Worm (Caenorhabditis elegans) whole organism, mixed stage, embryonic: ENCODE results near the gene dhhc-5.

Source experiments
- M03D4.4 ChIP-seq: sonication (generic microtip); optimal IDR thresholded peaks from 2 replicates; lab custom pipeline; 2017; ENCODE audit warnings: mild to moderate bottlenecking, missing genetic modification characterization, missing compliant biosample characterization
- bed-3 ChIP-seq: fragments of 200-800 bp; sonication (Bioruptor generic); optimal IDR thresholded peaks from 3 replicates; lab custom pipeline; 2018; ENCODE audit warnings: mild to moderate bottlenecking, missing genetic modification characterization, moderate library complexity, missing compliant biosample characterization
- ceh-39 ChIP-seq: fragments of 150-350 bp; optimal IDR thresholded peaks from 2 replicates; lab custom pipeline; 2014; ENCODE audit warnings: missing biosample characterization, missing genetic modification characterization
- ceh-43 ChIP-seq: fragments of 200-800 bp; sonication (Bioruptor generic); optimal IDR thresholded peaks from 2 replicates; lab custom pipeline; 2018; ENCODE audit warnings: mild to moderate bottlenecking, missing genetic modification characterization, moderate library complexity, missing compliant biosample characterization
- ces-1 ChIP-seq: fragments of 150-350 bp; optimal IDR thresholded peaks from 2 replicates; lab custom pipeline; 2014; ENCODE audit warnings: missing biosample characterization, missing genetic modification reagents, missing genetic modification characterization
- elt-1 ChIP-seq: sonication (generic microtip); optimal IDR thresholded peaks from 2 replicates; lab custom pipeline; 2017; ENCODE audit warnings: missing genetic modification characterization, mild to moderate bottlenecking, missing compliant biosample characterization, antibody characterized with exemption, moderate library complexity, borderline replicate concordance; ENCODE audit not compliant: insufficient read depth
- elt-3 ChIP-seq: fragments of 150-350 bp; optimal IDR thresholded peaks from 2 replicates; lab custom pipeline; 2014; ENCODE audit warnings: missing biosample characterization, missing genetic modification characterization
- flh-1 ChIP-seq: fragments of 200-800 bp; sonication (Bioruptor generic); optimal IDR thresholded peaks from 2 replicates; lab custom pipeline; 2018; ENCODE audit warnings: mild to moderate bottlenecking, missing genetic modification characterization, moderate library complexity, missing compliant biosample characterization
- ham-2 ChIP-seq: fragments of 200-800 bp; sonication (Bioruptor generic); optimal IDR thresholded peaks from 2 replicates; lab custom pipeline; 2018; ENCODE audit warnings: mild to moderate bottlenecking, missing genetic modification characterization, missing compliant biosample characterization
- hlh-1 ChIP-seq: fragments of 150-350 bp; optimal IDR thresholded peaks from 2 replicates; lab custom pipeline; 2014; ENCODE audit warnings: missing biosample characterization, missing genetic modification reagents, missing genetic modification characterization
- lin-13 ChIP-seq: fragments of 150-350 bp; optimal IDR thresholded peaks from 2 replicates; lab custom pipeline; 2014; ENCODE audit warnings: missing biosample characterization, missing genetic modification characterization
- lin-32 ChIP-seq: fragments of 200-800 bp; sonication (Bioruptor generic); optimal IDR thresholded peaks from 2 replicates; lab custom pipeline; 2018; ENCODE audit warnings: mild to moderate bottlenecking, missing genetic modification characterization, missing compliant biosample characterization
- lsy-2 ChIP-seq: fragments of 150-350 bp; optimal IDR thresholded peaks from 2 replicates; lab custom pipeline; 2014; ENCODE audit warnings: missing biosample characterization, missing genetic modification characterization
- mab-5 ChIP-seq: fragments of 150-350 bp; optimal IDR thresholded peaks from 2 replicates; lab custom pipeline; 2014; ENCODE audit warnings: missing biosample characterization, missing genetic modification characterization
- mep-1 ChIP-seq: fragments of 150-350 bp; optimal IDR thresholded peaks from 2 replicates; lab custom pipeline; 2017; ENCODE audit warnings: missing biosample characterization, missing genetic modification reagents, missing genetic modification characterization, inconsistent platforms
- mls-2 ChIP-seq: sonication (generic microtip); optimal IDR thresholded peaks from 2 replicates; lab custom pipeline; 2016; ENCODE audit warnings: mild to moderate bottlenecking, missing genetic modification characterization, moderate library complexity, missing compliant biosample characterization
- nhr-12 ChIP-seq: fragments of 150-350 bp; optimal IDR thresholded peaks from 2 replicates; lab custom pipeline; 2014; ENCODE audit warnings: missing biosample characterization, missing genetic modification characterization
- nhr-2 ChIP-seq: fragments of 150-350 bp; optimal IDR thresholded peaks from 2 replicates; lab custom pipeline; 2014; ENCODE audit warnings: missing biosample characterization, missing genetic modification characterization
- nhr-237 ChIP-seq: fragments of 150-350 bp; optimal IDR thresholded peaks from 2 replicates; lab custom pipeline; 2014; ENCODE audit warnings: missing biosample characterization, missing genetic modification characterization
- nhr-28 ChIP-seq: fragments of 150-350 bp; optimal IDR thresholded peaks from 2 replicates; lab custom pipeline; 2014; ENCODE audit warnings: missing biosample characterization, missing genetic modification characterization
- nhr-76 ChIP-seq: sonication (generic microtip); optimal IDR thresholded peaks from 2 replicates; lab custom pipeline; 2017; ENCODE audit warnings: missing biosample characterization, missing genetic modification characterization
- pha-4 ChIP-seq: fragments of 150-350 bp; optimal IDR thresholded peaks from 2 replicates; lab custom pipeline; 2018; ENCODE audit warnings: missing biosample characterization, missing genetic modification reagents, missing genetic modification characterization
- snpc-4 ChIP-seq: fragments of 150-350 bp; optimal IDR thresholded peaks from 2 replicates; lab custom pipeline; 2014; ENCODE audit warnings: missing biosample characterization, missing genetic modification characterization
- sptf-1 ChIP-seq: sonication (generic microtip); optimal IDR thresholded peaks from 2 replicates; lab custom pipeline; 2017; ENCODE audit warnings: mild to moderate bottlenecking, missing genetic modification characterization, moderate library complexity, missing compliant biosample characterization
- tbx-8 ChIP-seq: fragments of 200-800 bp; sonication (Bioruptor generic); optimal IDR thresholded peaks from 2 replicates; lab custom pipeline; 2018; ENCODE audit warnings: mild to moderate bottlenecking, missing genetic modification characterization, moderate library complexity, missing compliant biosample characterization
- unc-120 ChIP-seq: sonication (generic microtip); optimal IDR thresholded peaks from 2 replicates; lab custom pipeline; 2017; ENCODE audit warnings: missing genetic modification characterization, missing compliant biosample characterization; ENCODE audit not compliant: poor library complexity, severe bottlenecking
- unc-39 ChIP-seq: fragments of 150-350 bp; optimal IDR thresholded peaks from 2 replicates; lab custom pipeline; 2014; ENCODE audit warnings: missing biosample characterization, missing genetic modification characterization
- unc-62 ChIP-seq: fragments of 150-350 bp; optimal IDR thresholded peaks from 2 replicates; lab custom pipeline; 2014; ENCODE audit warnings: missing biosample characterization, missing genetic modification reagents, missing genetic modification characterization
- ztf-11 ChIP-seq: fragments of 150-350 bp; optimal IDR thresholded peaks from 2 replicates; lab custom pipeline; 2014; ENCODE audit warnings: missing biosample characterization, missing genetic modification characterization

Gene dhhc-5

ce11 chrIII:6873724-6874123 lies 24.9 kb upstream of the dhhc-5 start:
- no peak for TF ChIP-seq ham-2 (GFP tag; lab: Kevin White, UChicago)
- TF ChIP-seq mab-5, result no peak
- no peak for TF ChIP-seq nhr-76
- no peak for TF ChIP-seq ceh-39 (tag; lab: Kevin White, UChicago)
- TF ChIP-seq unc-39 (tag; lab: Kevin White, UChicago), result no peak
- no peak for TF ChIP-seq lin-13 (tag; lab: Kevin White, UChicago)
- TF ChIP-seq ceh-43 (GFP tag; lab: Kevin White, UChicago), result no peak
- TF ChIP-seq unc-120, result no peak
- TF ChIP-seq lsy-2, result no peak
- no peak for TF ChIP-seq unc-62
- TF ChIP-seq nhr-2, result no peak
- TF ChIP-seq, all 35 proteins: peak for 0

ce11 chrIII:6872534-6873150 lies 23.8 kb upstream of the dhhc-5 start, which contains the start of gene K04C2.3:
TSS of gene K04C2.3 (plus strand) at chrIII:6873089.
- TF ChIP-seq snpc-4 (tag; lab: Kevin White, UChicago) (no peak), ces-1 (no peak), nhr-237 (tag; lab: Kevin White, UChicago) (no peak), mls-2 (no peak), unc-120 (no peak), lin-32 (GFP tag; lab: Kevin White, UChicago) (no peak), lsy-2 (no peak), lin-13 (tag; lab: Kevin White, UChicago) (no peak), flh-1 (GFP tag; lab: Kevin White, UChicago) (no peak), nhr-28 (tag; lab: Kevin White, UChicago) (no peak), nhr-12 (tag; lab: Kevin White, UChicago) (no peak), hlh-1 (tag; lab: Kevin White, UChicago) (no peak)

- peak; percentile 46 for TF ChIP-seq nhr-2
- no peak for TF ChIP-seq ces-1
- peak; percentile 52 for TF ChIP-seq hlh-1 (tag; lab: Kevin White, UChicago)
Measured at ce11 chrIII:6871668-6872067, 22.8 kb upstream of the dhhc-5 start.

ce11 chrIII:6871067-6871466 lies 22.2 kb upstream of the dhhc-5 start:
- no peak for TF ChIP-seq tbx-8 (GFP tag; lab: Kevin White, UChicago)
- no peak for TF ChIP-seq snpc-4 (tag; lab: Kevin White, UChicago)
- TF ChIP-seq nhr-76, result no peak

- TF ChIP-seq elt-1 (no peak), hlh-1 (tag; lab: Kevin White, UChicago) (no peak), snpc-4 (tag; lab: Kevin White, UChicago) (no peak), elt-3 (tag; lab: Kevin White, UChicago) (no peak), nhr-237 (tag; lab: Kevin White, UChicago) (no peak), pha-4 (tag; lab: Kevin White, UChicago) (no peak), sptf-1 (tag; lab: Kevin White, UChicago) (no peak), bed-3 (GFP tag; lab: Kevin White, UChicago) (no peak), ztf-11 (tag; lab: Kevin White, UChicago) (no peak), mab-5 (no peak), unc-120 (no peak), lin-32 (GFP tag; lab: Kevin White, UChicago) (no peak), ces-1 (no peak), nhr-2 (no peak), ham-2 (GFP tag; lab: Kevin White, UChicago) (no peak), tbx-8 (GFP tag; lab: Kevin White, UChicago) (no peak), M03D4.4 (tag; lab: Kevin White, UChicago) (no peak), nhr-76 (no peak), nhr-12 (tag; lab: Kevin White, UChicago) (no peak)
Measured at ce11 chrIII:6869996-6870395, 21.1 kb upstream of the dhhc-5 start, which contains the start of gene K04C2.8. TSS of gene K04C2.8 (plus strand) at chrIII:6870296.

ce11 chrIII:6869268-6869667 lies 20.4 kb upstream of the dhhc-5 start, which contains the start of the genes cra-1 and kbp-1:
TSS of gene cra-1 (minus strand) at chrIII:6869460.
TSS of gene kbp-1 (plus strand) at chrIII:6869633.
- TF ChIP-seq mep-1 (peak; percentile 58), nhr-2 (no peak), unc-39 (tag; lab: Kevin White, UChicago) (no peak), lsy-2 (peak; percentile 48), unc-120 (peak; percentile 85), lin-13 (tag; lab: Kevin White, UChicago) (peak; percentile 11)
